Fruit fly (Drosophila melanogaster) whole organism, prepupa: Measurements from ENCODE around the gene Hrd3.
A peak's percentile ranks its signal among the peaks of the same experiment; 100 is the strongest.

Source experiments
- Blimp-1 ChIP-seq: fragments of 200-800 bp; sonication (Bioruptor generic); optimal IDR thresholded peaks from 3 replicates; lab custom pipeline; 2017; ENCODE audit warnings: missing biosample characterization, missing genetic modification characterization, mild to moderate bottlenecking, moderate library complexity, missing genetic modification reagents
- CG10631 ChIP-seq: fragments of 200-800 bp; sonication (Bioruptor generic); optimal IDR thresholded peaks from 2 replicates; lab custom pipeline; 2016; ENCODE audit warnings: missing biosample characterization, missing genetic modification characterization
- CG10669 ChIP-seq: fragments of 200-800 bp; sonication (Bioruptor generic); optimal IDR thresholded peaks from 3 replicates; lab custom pipeline; 2018; ENCODE audit warnings: missing biosample characterization, mild to moderate bottlenecking, missing genetic modification characterization, moderate library complexity
- CG11294 ChIP-seq: fragments of 200-800 bp; sonication (Bioruptor generic); IDR thresholded peaks from 2 replicates; pipeline ENCODE4 v1.3.6; 2022; ENCODE audit warnings: missing biosample characterization, missing genetic modification characterization
- CG11762 ChIP-seq: fragments of 200-800 bp; sonication (Bioruptor generic); optimal IDR thresholded peaks from 3 replicates; lab custom pipeline; 2016; ENCODE audit warnings: missing biosample characterization, missing genetic modification characterization; ENCODE audit not compliant: insufficient read depth
- CG11902 ChIP-seq: fragments of 200-800 bp; sonication (Bioruptor generic); optimal IDR thresholded peaks from 3 replicates; lab custom pipeline; 2016; ENCODE audit warnings: missing biosample characterization, missing genetic modification characterization
- CG15336 ChIP-seq: fragments of 200-800 bp; sonication (Bioruptor generic); IDR thresholded peaks from 2 replicates; pipeline ENCODE4 v1.3.6; 2022; ENCODE audit warnings: missing biosample characterization, missing genetic modification characterization
- CG16779 ChIP-seq: fragments of 200-800 bp; sonication (Bioruptor generic); optimal IDR thresholded peaks from 3 replicates; lab custom pipeline; 2017; ENCODE audit warnings: missing biosample characterization, mild to moderate bottlenecking, missing genetic modification characterization
- CG3032 ChIP-seq: fragments of 200-800 bp; optimal IDR thresholded peaks from 2 replicates; lab custom pipeline; 2019; ENCODE audit warnings: missing biosample characterization, mild to moderate bottlenecking, missing genetic modification characterization, moderate library complexity
- CG31627 ChIP-seq: fragments of 200-800 bp; sonication (Bioruptor generic); optimal IDR thresholded peaks from 3 replicates; lab custom pipeline; 2016; ENCODE audit warnings: missing biosample characterization, missing genetic modification characterization
- CG32006 ChIP-seq: fragments of 200-800 bp; sonication (Bioruptor generic); optimal IDR thresholded peaks from 3 replicates; lab custom pipeline; 2017; ENCODE audit warnings: missing biosample characterization, mild to moderate bottlenecking, missing genetic modification characterization
- CG34406 ChIP-seq: fragments of 200-800 bp; sonication (Bioruptor generic); optimal IDR thresholded peaks from 3 replicates; lab custom pipeline; 2016; ENCODE audit warnings: missing biosample characterization, missing genetic modification characterization
- CG3919 ChIP-seq: fragments of 200-800 bp; sonication (Bioruptor generic); optimal IDR thresholded peaks from 3 replicates; lab custom pipeline; 2016; ENCODE audit warnings: missing biosample characterization, missing genetic modification characterization
- CG4318 ChIP-seq: fragments of 200-800 bp; sonication (Bioruptor generic); optimal IDR thresholded peaks from 3 replicates; lab custom pipeline; 2017; ENCODE audit warnings: missing biosample characterization, mild to moderate bottlenecking, missing genetic modification characterization
- CG6163 ChIP-seq: fragments of 200-800 bp; sonication (Bioruptor generic); IDR thresholded peaks from 3 replicates; pipeline ENCODE4 v1.3.6; 2022; ENCODE audit warnings: missing biosample characterization, missing genetic modification characterization
- CG6792 ChIP-seq: fragments of 200-800 bp; sonication (Bioruptor generic); optimal IDR thresholded peaks from 3 replicates; lab custom pipeline; 2016; ENCODE audit warnings: missing biosample characterization, missing genetic modification characterization
- CG6808 ChIP-seq: fragments of 200-800 bp; sonication (Bioruptor generic); optimal IDR thresholded peaks from 3 replicates; lab custom pipeline; 2017; ENCODE audit warnings: missing biosample characterization, missing genetic modification characterization, mild to moderate bottlenecking, moderate library complexity, missing genetic modification reagents
- CG6854 ChIP-seq: fragments of 200-800 bp; sonication (Bioruptor generic); optimal IDR thresholded peaks from 2 replicates; lab custom pipeline; 2017; ENCODE audit warnings: missing biosample characterization, mild to moderate bottlenecking, missing genetic modification characterization
- CG7368 ChIP-seq: fragments of 200-800 bp; sonication (Bioruptor generic); optimal IDR thresholded peaks from 3 replicates; lab custom pipeline; 2016; ENCODE audit warnings: missing biosample characterization, missing genetic modification characterization
- CG8119 ChIP-seq: fragments of 200-800 bp; sonication (Bioruptor generic); IDR thresholded peaks from 3 replicates; pipeline ENCODE4 v1.3.6; 2022; ENCODE audit warnings: missing biosample characterization, missing genetic modification characterization
- CG8632 ChIP-seq: fragments of 200-800 bp; sonication (Bioruptor generic); optimal IDR thresholded peaks from 3 replicates; lab custom pipeline; 2016; ENCODE audit warnings: missing biosample characterization, missing genetic modification characterization
- CG9139 ChIP-seq: fragments of 200-800 bp; sonication (Bioruptor generic); optimal IDR thresholded peaks from 3 replicates; lab custom pipeline; 2017; ENCODE audit warnings: missing biosample characterization, mild to moderate bottlenecking, missing genetic modification characterization
- Eip75B ChIP-seq: fragments of 200-800 bp; sonication (Bioruptor generic); optimal IDR thresholded peaks from 3 replicates; lab custom pipeline; 2016; ENCODE audit warnings: missing biosample characterization, missing genetic modification characterization
- Eip78C ChIP-seq: fragments of 200-800 bp; sonication (Bioruptor generic); peaks from one replicate; lab custom pipeline; 2016; ENCODE audit warnings: missing biosample characterization, missing genetic modification characterization
- Eip93F ChIP-seq: fragments of 200-800 bp; sonication (Bioruptor generic); optimal IDR thresholded peaks from 2 replicates; lab custom pipeline; 2016; ENCODE audit warnings: missing biosample characterization, mild to moderate bottlenecking, missing genetic modification characterization
- Gug ChIP-seq: fragments of 200-800 bp; sonication (Bioruptor generic); IDR thresholded peaks from 2 replicates; pipeline ENCODE4 v1.3.6; 2022; ENCODE audit warnings: missing biosample characterization, missing genetic modification characterization
- Hr38 ChIP-seq: sonication (Bioruptor generic); optimal IDR thresholded peaks from 2 replicates; lab custom pipeline; 2016; ENCODE audit warnings: missing biosample characterization, missing genetic modification characterization
- Hr39 ChIP-seq: fragments of 200-800 bp; sonication (Bioruptor generic); optimal IDR thresholded peaks from 2 replicates; lab custom pipeline; 2016; ENCODE audit warnings: missing biosample characterization, missing genetic modification characterization
- Hr4 ChIP-seq: fragments of 200-800 bp; sonication (Bioruptor generic); optimal IDR thresholded peaks from 3 replicates; lab custom pipeline; 2016; ENCODE audit warnings: missing biosample characterization, missing genetic modification characterization
- Lpt ChIP-seq: fragments of 200-800 bp; sonication (Bioruptor generic); optimal IDR thresholded peaks from 3 replicates; lab custom pipeline; 2016; ENCODE audit warnings: missing biosample characterization, missing genetic modification characterization
- Met ChIP-seq: fragments of 200-800 bp; sonication (Bioruptor generic); optimal IDR thresholded peaks from 3 replicates; lab custom pipeline; 2016; ENCODE audit warnings: missing biosample characterization, missing genetic modification characterization
- Smox ChIP-seq: fragments of 200-800 bp; sonication (Bioruptor generic); optimal IDR thresholded peaks from 3 replicates; lab custom pipeline; 2016; ENCODE audit warnings: missing biosample characterization, missing genetic modification characterization
- Sox15 ChIP-seq: fragments of 200-800 bp; sonication (Bioruptor generic); optimal IDR thresholded peaks from 3 replicates; lab custom pipeline; 2016; ENCODE audit warnings: missing biosample characterization, missing genetic modification characterization
- achi ChIP-seq: fragments of 200-800 bp; sonication (Bioruptor generic); optimal IDR thresholded peaks from 3 replicates; lab custom pipeline; 2016; ENCODE audit warnings: missing biosample characterization, missing genetic modification characterization
- acj6 ChIP-seq: fragments of 200-800 bp; sonication (Bioruptor generic); optimal IDR thresholded peaks from 3 replicates; lab custom pipeline; 2016; ENCODE audit warnings: missing biosample characterization, missing genetic modification characterization
- cyc ChIP-seq: fragments of 200-800 bp; sonication (Bioruptor generic); optimal IDR thresholded peaks from 3 replicates; lab custom pipeline; 2016; ENCODE audit warnings: missing biosample characterization, missing genetic modification characterization
- dsx ChIP-seq: fragments of 200-800 bp; optimal IDR thresholded peaks from 3 replicates; lab custom pipeline; 2019; ENCODE audit warnings: missing biosample characterization, mild to moderate bottlenecking, missing genetic modification characterization, moderate library complexity; ENCODE audit not compliant: poor library complexity, severe bottlenecking
- esn ChIP-seq: fragments of 200-800 bp; sonication (Bioruptor generic); optimal IDR thresholded peaks from 2 replicates; lab custom pipeline; 2016; ENCODE audit warnings: missing biosample characterization, mild to moderate bottlenecking, missing genetic modification characterization, moderate library complexity
- fkh ChIP-seq: fragments of 200-800 bp; sonication (Bioruptor generic); optimal IDR thresholded peaks from 3 replicates; lab custom pipeline; 2017; ENCODE audit warnings: missing biosample characterization, mild to moderate bottlenecking, missing genetic modification characterization, moderate library complexity
- lz ChIP-seq: fragments of 200-800 bp; sonication (Bioruptor generic); optimal IDR thresholded peaks from 3 replicates; lab custom pipeline; 2016; ENCODE audit warnings: missing biosample characterization, missing genetic modification characterization
- net ChIP-seq: fragments of 200-800 bp; sonication (Bioruptor generic); optimal IDR thresholded peaks from 3 replicates; lab custom pipeline; 2016; ENCODE audit warnings: missing biosample characterization, missing genetic modification characterization
- pdm3 ChIP-seq: fragments of 200-800 bp; sonication (Bioruptor generic); optimal IDR thresholded peaks from 3 replicates; lab custom pipeline; 2016; ENCODE audit warnings: missing biosample characterization, missing genetic modification characterization
- salr ChIP-seq, 2 experiments: fragments of 200-800 bp; sonication (Bioruptor generic); optimal IDR thresholded peaks; 3 replicates each; lab custom pipeline; 2016 to 2018; ENCODE audit warnings: missing biosample characterization in 2 of 2, missing genetic modification characterization in 2 of 2, mild to moderate bottlenecking in 1 of 2
- spab ChIP-seq: fragments of 200-800 bp; sonication (Bioruptor generic); optimal IDR thresholded peaks from 2 replicates; lab custom pipeline; 2017; ENCODE audit warnings: missing biosample characterization, mild to moderate bottlenecking, missing genetic modification characterization, missing genetic modification reagents
- svp ChIP-seq: fragments of 200-800 bp; sonication (Bioruptor generic); peaks from one replicate; lab custom pipeline; 2016; ENCODE audit warnings: missing biosample characterization, missing genetic modification characterization
- topi ChIP-seq: fragments of 200-800 bp; sonication (Bioruptor generic); optimal IDR thresholded peaks from 3 replicates; lab custom pipeline; 2016; ENCODE audit warnings: missing biosample characterization, missing genetic modification characterization
- vri ChIP-seq: fragments of 200-800 bp; sonication (Bioruptor generic); optimal IDR thresholded peaks from 3 replicates; lab custom pipeline; 2016; ENCODE audit warnings: missing biosample characterization, mild to moderate bottlenecking, missing genetic modification characterization

Hrd3 gene

dm6 chr3R:23724843-23725506, 33.4 kb downstream of the Hrd3 start:
- peak; percentile 72 for TF ChIP-seq vri (GFP tag; lab: Kevin White, UChicago)
- peak; percentile 1 for TF ChIP-seq Eip78C (GFP tag; lab: Kevin White, UChicago)
- peak; percentile 34 for TF ChIP-seq fkh
- TF ChIP-seq Eip93F (GFP tag; lab: Kevin White, UChicago) = peak; percentile 75
- TF ChIP-seq svp = peak; percentile 83
- TF ChIP-seq pdm3 (GFP tag; lab: Kevin White, UChicago) = no peak
- TF ChIP-seq CG11762 (GFP tag; lab: Kevin White, UChicago) = no peak
- no peak for TF ChIP-seq CG8632

DNA sequence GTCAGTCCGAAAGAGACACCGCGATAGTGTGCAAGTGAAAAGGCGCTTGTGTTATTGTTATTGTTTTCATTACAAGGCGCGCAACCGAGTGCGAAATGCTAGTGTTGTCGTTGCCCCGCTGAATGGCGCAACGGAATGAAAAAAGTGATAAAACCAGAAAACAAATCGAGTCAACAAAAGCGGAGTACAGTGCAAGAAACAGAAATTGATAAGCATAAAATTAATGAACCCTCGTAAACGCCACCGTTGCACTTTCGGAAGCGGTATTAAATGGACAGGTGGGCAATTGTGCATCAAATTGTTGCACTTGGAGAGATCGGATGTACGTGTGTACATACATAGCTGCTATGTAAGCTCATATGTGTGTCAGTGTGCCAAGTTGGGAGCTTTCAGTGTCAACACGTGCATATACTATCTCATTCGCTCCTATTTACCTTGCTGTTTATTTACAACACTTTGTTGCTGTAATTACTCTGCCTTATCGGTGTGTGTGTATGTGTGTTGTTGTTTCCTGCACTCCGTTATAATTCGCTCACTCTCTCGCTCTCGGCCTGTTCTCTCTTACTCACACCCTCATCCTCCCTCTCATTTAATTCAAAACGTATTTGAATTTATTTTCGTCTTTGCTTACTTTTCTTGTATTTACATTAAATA, 34.8 kb downstream of the Hrd3 start:
- TF ChIP-seq Sox15 (GFP tag; lab: Kevin White, UChicago) = no peak
- TF ChIP-seq svp = peak; percentile 75
- TF ChIP-seq lz (GFP tag; lab: Kevin White, UChicago) = peak; percentile 41
- no peak for TF ChIP-seq cyc
- TF ChIP-seq Hr4 (GFP tag; lab: Kevin White, UChicago) = peak; percentile 56
- TF ChIP-seq CG10631 (GFP tag; lab: Kevin White, UChicago) = peak; percentile 47
- TF ChIP-seq CG8632 = peak; percentile 5
- peak; percentile 52; the same call in 1 of the 2 replicates for TF ChIP-seq Gug (GFP tag; lab: Robert Waterston, UW)
- no peak for TF ChIP-seq CG11902
- peak; percentile 17 for TF ChIP-seq esn (GFP tag; lab: Kevin White, UChicago)
- TF ChIP-seq CG8119 (GFP tag; lab: Robert Waterston, UW) = peak; percentile 74
- TF ChIP-seq Hr38 = no peak
- peak; percentile 80 for TF ChIP-seq dsx (GFP tag; lab: Kevin White, UChicago)
- no peak for TF ChIP-seq Smox (GFP tag; lab: Kevin White, UChicago)
- TF ChIP-seq topi (GFP tag; lab: Kevin White, UChicago) = peak; percentile 8
- TF ChIP-seq CG31627 (GFP tag; lab: Kevin White, UChicago) = no peak
- TF ChIP-seq CG32006 (GFP tag; lab: Kevin White, UChicago) = peak; percentile 47
- TF ChIP-seq Eip93F (GFP tag; lab: Kevin White, UChicago) = no peak
- peak; percentile 65 for TF ChIP-seq CG6163
- peak; percentile 60 for TF ChIP-seq CG6792 (GFP tag; lab: Kevin White, UChicago)
- peak; percentile 23 for TF ChIP-seq CG16779
- no peak for TF ChIP-seq Lpt (GFP tag; lab: Kevin White, UChicago)
- TF ChIP-seq Eip78C (GFP tag; lab: Kevin White, UChicago) = peak; percentile 91
- no peak for TF ChIP-seq CG34406 (GFP tag; lab: Kevin White, UChicago)
- TF ChIP-seq Met (GFP tag; lab: Kevin White, UChicago) = no peak
- no peak for TF ChIP-seq CG3032 (tag; lab: Kevin White, UChicago)
- peak; percentile 21 for TF ChIP-seq achi (GFP tag; lab: Kevin White, UChicago)
- TF ChIP-seq CG3919 (GFP tag; lab: Kevin White, UChicago) = peak; percentile 61
- TF ChIP-seq CG11762 (GFP tag; lab: Kevin White, UChicago) = peak; percentile 46
- peak; percentile 20 for TF ChIP-seq spab (GFP tag; lab: Kevin White, UChicago)
- peak; percentile 59 for TF ChIP-seq CG6808
- peak; percentile 71 for TF ChIP-seq CG15336 (GFP tag; lab: Robert Waterston, UW)
- TF ChIP-seq Hr39 (GFP tag; lab: Kevin White, UChicago) = peak; percentile 15
- peak; percentile 10; the same call in 1 of the 2 replicates for TF ChIP-seq CG11294 (GFP tag; lab: Robert Waterston, UW)
- peak; percentile 46 for TF ChIP-seq CG9139 (GFP tag; lab: Kevin White, UChicago)
- no peak for TF ChIP-seq CG4318 (GFP tag; lab: Kevin White, UChicago)
- peak; percentile 6 for TF ChIP-seq CG6854 (GFP tag; lab: Kevin White, UChicago)
- peak in 1 of 2 experiments; percentile 39 for TF ChIP-seq salr (GFP tag; optimal IDR thresholded peaks at IDR 0.05; lab: Kevin White, UChicago)
- TF ChIP-seq Blimp-1 (GFP tag; lab: Kevin White, UChicago) = no peak
- TF ChIP-seq CG7368 (GFP tag; lab: Kevin White, UChicago) = peak; percentile 78
- no peak for TF ChIP-seq net (GFP tag; lab: Kevin White, UChicago)
- TF ChIP-seq acj6 (GFP tag; lab: Kevin White, UChicago) = peak; percentile 13
- peak; percentile 36 for TF ChIP-seq CG10669 (GFP tag; lab: Kevin White, UChicago)
- TF ChIP-seq Eip75B (GFP tag; lab: Kevin White, UChicago) = peak; percentile 65
